Worm (Caenorhabditis elegans) whole organism, midembryonic: ENCODE data around the gene C44H9.4.

ENCODE experiments used
- T22C8.4 ChIP-seq: fragments of 200-800 bp; sonication (Bioruptor generic); IDR thresholded peaks from 2 replicates; pipeline ENCODE4 v1.3.6; 2022; ENCODE audit warnings: missing genetic modification characterization, missing compliant biosample characterization
- cog-1 ChIP-seq: sonication (generic microtip); optimal IDR thresholded peaks from 2 replicates; lab custom pipeline; 2016; ENCODE audit warnings: missing genetic modification characterization, missing compliant biosample characterization
- flt-1 ChIP-seq: fragments of 200-800 bp; sonication (Bioruptor generic); IDR thresholded peaks from 2 replicates; pipeline ENCODE4 v1.3.6; 2022; ENCODE audit warnings: missing genetic modification characterization, missing compliant biosample characterization
- klf-2 ChIP-seq: fragments of 200-800 bp; sonication (Bioruptor generic); conservative IDR thresholded peaks from 2 replicates; pipeline ENCODE4 v1.3.6; 2022; ENCODE audit warnings: missing genetic modification reagents, missing genetic modification characterization, missing compliant biosample characterization
- med-1 ChIP-seq: sonication (generic microtip); optimal IDR thresholded peaks from 2 replicates; lab custom pipeline; 2017; ENCODE audit warnings: missing genetic modification characterization, mild to moderate bottlenecking, missing compliant biosample characterization, antibody characterized with exemption, missing genetic modification reagents; ENCODE audit not compliant: insufficient read depth
- ref-1 ChIP-seq: fragments of 200-800 bp; sonication (Bioruptor generic); conservative IDR thresholded peaks from 2 replicates; pipeline ENCODE4 v1.3.6; 2022; ENCODE audit warnings: missing genetic modification reagents, missing genetic modification characterization, missing compliant biosample characterization
- tab-1 ChIP-seq: fragments of 200-800 bp; sonication (Bioruptor generic); IDR thresholded peaks from 2 replicates; pipeline ENCODE4 v1.3.6; 2022; ENCODE audit warnings: missing genetic modification characterization, missing compliant biosample characterization
- ztf-23 ChIP-seq: fragments of 200-800 bp; sonication (Bioruptor generic); IDR thresholded peaks from 2 replicates; pipeline ENCODE4 v1.3.6; 2022; ENCODE audit warnings: missing genetic modification reagents, missing genetic modification characterization, missing compliant biosample characterization
- ztf-29 ChIP-seq: fragments of 200-800 bp; sonication (Bioruptor generic); IDR thresholded peaks from 2 replicates; pipeline ENCODE4 v1.3.6; 2022; ENCODE audit warnings: missing genetic modification reagents, missing genetic modification characterization, missing compliant biosample characterization

The C44H9.4 gene

DNA sequence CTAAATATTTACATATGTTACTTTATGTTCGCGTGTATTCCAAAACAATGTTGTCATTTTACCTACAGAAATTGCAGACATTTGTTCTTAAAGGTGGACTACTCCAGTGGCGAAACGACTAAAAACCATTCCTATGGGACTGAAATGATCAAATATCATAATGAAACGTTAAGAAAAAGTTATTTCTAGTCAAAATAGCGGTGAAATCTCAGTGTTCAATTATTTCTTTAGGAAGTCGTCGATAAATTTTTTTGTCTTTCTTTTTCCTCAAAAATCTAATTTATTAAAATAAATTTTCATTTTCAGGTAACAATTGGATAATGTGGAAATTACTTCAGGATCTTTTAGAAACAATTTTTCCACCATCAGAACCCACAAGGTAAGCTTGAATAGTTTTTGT, at the start of gene C44H9.4:
Gene C44H9.4 (plus strand): TSS at position 301 of the 400 bp plus-strand sequence.
- TF ChIP-seq ref-1 (GFP tag; lab: Robert Waterston, UW) (no peak), ztf-23 (GFP tag; lab: Robert Waterston, UW) (no peak), tab-1 (GFP tag; lab: Robert Waterston, UW) (no peak), klf-2 (no peak), med-1 (GFP tag; lab: Kevin White, UChicago) (no peak), ztf-29 (no peak), T22C8.4 (GFP tag; lab: Robert Waterston, UW) (no peak), flt-1 (GFP tag; lab: Robert Waterston, UW) (no peak), cog-1 (tag; lab: Kevin White, UChicago) (no peak)

DNA sequence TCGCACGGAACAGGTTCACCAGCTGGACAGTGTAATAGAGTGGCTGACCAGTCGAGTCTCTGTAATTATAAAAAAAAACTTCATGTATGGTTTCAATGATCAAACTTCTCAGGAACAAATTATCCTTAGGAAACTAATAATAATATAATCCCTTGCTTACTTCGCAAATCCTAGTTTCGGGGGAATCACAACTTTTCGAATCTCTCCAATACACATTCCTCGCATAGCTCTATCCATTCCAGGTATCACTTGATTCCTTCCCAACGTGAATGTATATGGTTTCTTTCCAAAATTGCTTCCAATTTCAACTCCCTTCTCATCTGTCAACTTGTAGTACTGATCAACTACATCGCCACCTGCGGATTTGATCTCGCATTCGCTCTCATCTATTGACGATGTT, 49.1 kb upstream of the C44H9.4 start:
- no peak for TF ChIP-seq ref-1 (GFP tag; lab: Robert Waterston, UW)
- no peak for TF ChIP-seq med-1 (GFP tag; lab: Kevin White, UChicago)
- no peak for TF ChIP-seq cog-1 (tag; lab: Kevin White, UChicago)
- no peak for TF ChIP-seq ztf-23 (GFP tag; lab: Robert Waterston, UW)
- TF ChIP-seq klf-2, result no peak
- TF ChIP-seq T22C8.4 (GFP tag; lab: Robert Waterston, UW), result no peak
- no peak for TF ChIP-seq ztf-29
- no peak for TF ChIP-seq tab-1 (GFP tag; lab: Robert Waterston, UW)
- TF ChIP-seq flt-1 (GFP tag; lab: Robert Waterston, UW), result no peak

DNA sequence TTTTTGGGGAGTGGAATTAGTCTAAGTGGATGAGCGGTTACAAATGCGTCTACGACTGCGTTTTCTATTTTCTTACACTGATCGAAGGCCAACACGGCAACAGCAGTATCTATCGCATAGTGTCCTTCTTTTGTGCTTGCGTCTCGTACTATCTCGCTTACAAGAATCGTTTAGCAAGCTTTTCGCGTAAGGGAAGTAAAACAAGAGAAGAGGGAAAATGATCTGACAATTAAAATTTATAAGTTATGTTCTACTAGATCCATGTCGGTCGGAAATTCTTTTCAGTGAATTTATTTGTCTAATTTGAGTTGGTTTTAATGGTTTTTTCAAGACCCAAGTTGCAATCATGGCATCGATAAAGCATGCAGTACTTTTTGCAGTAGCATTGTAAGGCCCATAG, 48.5 kb upstream of the C44H9.4 start, which contains the start of gene fkb-4:
Gene fkb-4 (minus strand): TSS at position 101 of the 400 bp plus-strand sequence.
- no peak for TF ChIP-seq ztf-29
- TF ChIP-seq ztf-23 (GFP tag; lab: Robert Waterston, UW), result no peak
- no peak for TF ChIP-seq ref-1 (GFP tag; lab: Robert Waterston, UW)
- TF ChIP-seq klf-2, result no peak
- TF ChIP-seq tab-1 (GFP tag; lab: Robert Waterston, UW), result no peak
- no peak for TF ChIP-seq flt-1 (GFP tag; lab: Robert Waterston, UW)
- TF ChIP-seq med-1 (GFP tag; lab: Kevin White, UChicago), result no peak
- no peak for TF ChIP-seq cog-1 (tag; lab: Kevin White, UChicago)
- no peak for TF ChIP-seq T22C8.4 (GFP tag; lab: Robert Waterston, UW)

DNA sequence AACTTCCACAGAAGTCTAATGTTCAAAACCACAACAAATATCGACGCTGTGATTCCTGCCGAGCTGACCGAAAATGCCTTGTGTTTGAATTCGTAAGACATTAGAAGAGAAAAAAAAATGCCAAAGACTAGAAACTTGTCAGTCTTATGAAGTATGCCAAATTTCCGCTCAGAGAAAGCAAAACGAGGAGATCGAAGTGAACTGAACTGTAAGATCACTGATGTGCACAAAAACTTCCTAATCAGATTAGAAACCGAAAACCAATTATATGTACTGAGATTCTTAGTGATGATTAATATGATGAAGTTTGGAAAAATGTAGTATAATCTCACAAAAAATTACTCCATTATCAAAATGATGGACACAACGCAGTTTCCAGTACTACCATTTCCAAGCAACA, 47.0 kb upstream of the C44H9.4 start, which contains the start of gene srbc-44:
Gene srbc-44 (minus strand): TSS at position 101 of the 400 bp plus-strand sequence.
- TF ChIP-seq cog-1 (tag; lab: Kevin White, UChicago) (no peak), ztf-29 (no peak), ref-1 (GFP tag; lab: Robert Waterston, UW) (no peak), tab-1 (GFP tag; lab: Robert Waterston, UW) (no peak), ztf-23 (GFP tag; lab: Robert Waterston, UW) (no peak), klf-2 (no peak), med-1 (GFP tag; lab: Kevin White, UChicago) (no peak), T22C8.4 (GFP tag; lab: Robert Waterston, UW) (no peak), flt-1 (GFP tag; lab: Robert Waterston, UW) (no peak)

DNA sequence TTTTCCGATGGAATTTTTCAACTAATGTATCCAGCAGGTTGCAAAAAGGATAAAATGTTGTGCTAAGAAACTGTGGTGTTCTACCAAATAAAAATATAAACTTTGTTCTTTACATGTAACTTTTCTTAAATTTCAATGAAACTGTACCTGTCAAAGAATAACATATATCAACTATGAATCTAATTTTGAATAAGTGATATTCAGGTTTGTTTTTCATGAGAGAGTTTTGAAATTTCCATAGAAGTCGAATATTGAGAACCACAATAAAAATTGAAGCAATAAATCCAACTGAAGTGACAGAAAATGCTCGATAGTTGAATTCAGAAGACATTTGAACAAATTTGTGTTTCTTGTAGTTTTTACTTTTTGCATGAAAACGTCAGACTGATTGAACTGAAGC, 45.3 kb upstream of the C44H9.4 start, which contains the start of gene srbc-43:
Gene srbc-43 (minus strand): TSS at position 331 of the 400 bp plus-strand sequence.
- TF ChIP-seq T22C8.4 (GFP tag; lab: Robert Waterston, UW) (no peak), med-1 (GFP tag; lab: Kevin White, UChicago) (no peak), klf-2 (no peak), tab-1 (GFP tag; lab: Robert Waterston, UW) (no peak), flt-1 (GFP tag; lab: Robert Waterston, UW) (no peak), ref-1 (GFP tag; lab: Robert Waterston, UW) (no peak), ztf-23 (GFP tag; lab: Robert Waterston, UW) (no peak), cog-1 (tag; lab: Kevin White, UChicago) (no peak), ztf-29 (no peak)

DNA sequence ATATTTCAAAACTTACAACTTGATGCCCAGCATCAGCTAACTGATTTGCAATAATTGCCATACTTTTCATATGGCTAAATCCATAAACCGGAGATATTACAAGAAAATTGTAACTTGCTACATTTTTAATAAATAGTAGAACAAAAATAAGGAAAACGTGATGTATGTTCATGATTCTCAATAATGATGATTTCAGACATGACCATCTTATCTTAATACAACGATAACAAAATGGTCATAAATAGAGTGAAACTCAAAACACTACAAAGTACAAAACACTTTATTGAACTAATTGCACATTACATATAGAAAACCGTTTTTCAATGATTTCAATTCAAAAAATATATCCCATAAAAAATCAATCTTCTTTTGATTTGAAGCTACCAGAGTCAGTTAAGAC, 42.7 kb upstream of the C44H9.4 start, which contains the start of gene ugt-5:
Gene ugt-5 (minus strand): TSS at position 214 of the 400 bp plus-strand sequence.
- TF ChIP-seq flt-1 (GFP tag; lab: Robert Waterston, UW) (no peak), klf-2 (no peak), ztf-23 (GFP tag; lab: Robert Waterston, UW) (no peak), med-1 (GFP tag; lab: Kevin White, UChicago) (no peak), cog-1 (tag; lab: Kevin White, UChicago) (no peak), T22C8.4 (GFP tag; lab: Robert Waterston, UW) (no peak), ref-1 (GFP tag; lab: Robert Waterston, UW) (no peak), ztf-29 (no peak), tab-1 (GFP tag; lab: Robert Waterston, UW) (no peak)

DNA sequence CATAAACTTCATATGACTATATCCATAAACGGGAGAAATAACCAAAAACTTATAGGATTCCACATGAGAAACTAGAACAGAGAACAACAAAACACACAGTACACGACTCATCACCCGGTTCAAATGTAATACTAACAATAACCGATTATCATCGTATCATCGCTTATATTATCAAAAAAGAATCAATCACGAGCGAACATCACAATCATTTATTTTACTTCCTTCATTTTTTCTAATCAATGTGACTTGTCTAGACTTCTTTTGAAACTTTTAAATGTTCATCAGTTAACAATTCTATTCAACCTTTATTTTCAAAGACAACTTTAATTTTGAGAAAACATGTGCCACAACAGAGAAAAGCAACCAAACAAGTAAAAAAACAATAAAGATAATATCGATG, 40.3 kb upstream of the C44H9.4 start, which contains the start of gene ugt-4:
Gene ugt-4 (minus strand): TSS at position 141 of the 400 bp plus-strand sequence.
- TF ChIP-seq flt-1 (GFP tag; lab: Robert Waterston, UW), result no peak

DNA sequence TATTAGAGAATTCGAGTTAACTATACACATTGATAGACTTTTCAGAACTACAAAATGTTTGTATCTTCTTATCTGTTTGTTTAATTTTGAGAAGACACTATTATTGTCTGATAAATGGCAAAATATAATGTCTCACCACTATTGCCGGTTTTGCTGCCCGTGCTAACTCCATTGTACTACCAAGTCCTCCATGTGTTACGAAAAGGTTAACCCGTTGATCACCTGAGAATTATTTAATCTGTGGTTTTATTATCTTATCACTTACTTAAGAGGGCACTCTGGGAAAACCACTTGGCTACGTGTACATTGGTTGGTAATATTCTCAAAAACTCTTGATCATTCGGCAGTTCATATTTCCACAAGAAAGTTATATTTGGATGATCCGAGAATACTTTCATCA, 39.6 kb upstream of the C44H9.4 start:
- TF ChIP-seq flt-1 (GFP tag; lab: Robert Waterston, UW) (no peak), tab-1 (GFP tag; lab: Robert Waterston, UW) (no peak), cog-1 (tag; lab: Kevin White, UChicago) (no peak), ref-1 (GFP tag; lab: Robert Waterston, UW) (no peak), med-1 (GFP tag; lab: Kevin White, UChicago) (no peak), T22C8.4 (GFP tag; lab: Robert Waterston, UW) (no peak), ztf-23 (GFP tag; lab: Robert Waterston, UW) (no peak)

DNA sequence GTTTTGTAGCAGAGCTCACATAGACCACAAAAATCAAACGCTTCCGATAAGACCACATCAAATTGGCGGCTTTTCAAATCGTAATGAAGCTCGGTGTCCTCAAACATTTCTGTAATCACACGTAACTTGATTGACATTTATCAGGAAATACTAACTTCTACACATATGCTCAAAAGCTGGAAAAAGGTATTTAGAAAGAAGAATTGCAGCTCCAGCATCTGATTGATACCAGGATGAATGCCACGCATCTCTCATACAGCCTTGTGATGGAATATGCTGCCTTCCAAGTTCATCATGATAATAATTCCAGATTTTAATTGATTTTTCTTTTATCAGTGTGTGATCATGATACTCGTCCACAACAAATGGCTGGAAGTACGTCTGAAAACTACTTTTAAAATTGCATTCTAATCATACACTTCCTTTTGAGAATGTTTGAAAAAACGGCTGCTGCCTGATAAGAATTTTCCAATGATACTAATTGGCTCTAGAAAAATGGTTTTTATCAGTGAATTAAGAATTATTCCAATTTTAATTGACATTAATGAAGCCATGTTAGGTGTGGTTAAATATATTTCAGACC, 38.5 kb upstream of the C44H9.4 start:
- TF ChIP-seq tab-1 (GFP tag; lab: Robert Waterston, UW) (no peak), flt-1 (GFP tag; lab: Robert Waterston, UW) (no peak), klf-2 (no peak), ref-1 (GFP tag; lab: Robert Waterston, UW) (no peak), cog-1 (tag; lab: Kevin White, UChicago) (no peak), ztf-29 (no peak), med-1 (GFP tag; lab: Kevin White, UChicago) (no peak), T22C8.4 (GFP tag; lab: Robert Waterston, UW) (no peak), ztf-23 (GFP tag; lab: Robert Waterston, UW) (no peak)
